Worm (Caenorhabditis elegans): Measurements from ENCODE around the gene Y43F8B.20.

Y43F8B.20 gene

ce11 chrV:19570102-19570501 is 20.5 kb upstream of the Y43F8B.20 start:
- TF ChIP-seq ama-1 (optimal IDR thresholded peaks at IDR 0.05): no peak
- no peak for TF ChIP-seq sox-4 (tag; optimal IDR thresholded peaks at IDR 0.05)
- TF ChIP-seq lin-13 (GFP tag; optimal IDR thresholded peaks at IDR 0.05): no peak
- no peak for TF ChIP-seq C34B4.2 (tag; optimal IDR thresholded peaks at IDR 0.05)
- TF ChIP-seq nhr-28 (tag; optimal IDR thresholded peaks at IDR 0.05): no peak
- TF ChIP-seq nhr-85 (tag): no peak
- TF ChIP-seq lin-14 (GFP tag; optimal IDR thresholded peaks at IDR 0.05): no peak
- no peak for TF ChIP-seq Y116A8C.19 (tag; optimal IDR thresholded peaks at IDR 0.05; ENCODE audit: borderline replicate concordance)
- TF ChIP-seq pqm-1 (tag; optimal IDR thresholded peaks at IDR 0.05): no peak
- no peak for TF ChIP-seq fkh-4 (tag; optimal IDR thresholded peaks at IDR 0.05; ENCODE audit: borderline replicate concordance)
- no peak for TF ChIP-seq F16B12.6 (tag; optimal IDR thresholded peaks at IDR 0.05)

- TF ChIP-seq efl-3 (GFP tag; optimal IDR thresholded peaks at IDR 0.05) (no peak), unc-62 (GFP tag; optimal IDR thresholded peaks at IDR 0.05) (no peak), snu-23 (GFP tag; optimal IDR thresholded peaks at IDR 0.05) (no peak), egl-27 (tag; optimal IDR thresholded peaks at IDR 0.05) (no peak), nhr-71 (tag; optimal IDR thresholded peaks at IDR 0.05) (no peak), aly-2 (tag; optimal IDR thresholded peaks at IDR 0.05) (no peak), irx-1 (tag; optimal IDR thresholded peaks at IDR 0.05) (no peak), pax-3 (tag; optimal IDR thresholded peaks at IDR 0.05) (no peak), lin-15B (tag; optimal IDR thresholded peaks at IDR 0.05) (no peak), unc-86 (tag; optimal IDR thresholded peaks at IDR 0.05) (no peak)
Measured at ce11 chrV:19565082-19565481, 15.5 kb upstream of the Y43F8B.20 start, which contains the start of gene kcnl-1. Gene kcnl-1 (plus strand): TSS chrV:19565382.

- no peak for TF ChIP-seq nhr-77 (tag; optimal IDR thresholded peaks at IDR 0.05)
- TF ChIP-seq ceh-90 (tag; optimal IDR thresholded peaks at IDR 0.05): no peak
- TF ChIP-seq tlp-1 (tag; optimal IDR thresholded peaks at IDR 0.05): no peak
- no peak for TF ChIP-seq unc-62 (GFP tag; optimal IDR thresholded peaks at IDR 0.05)
- TF ChIP-seq lsy-2 (tag; optimal IDR thresholded peaks at IDR 0.05): no peak
- TF ChIP-seq fkh-8 (tag; optimal IDR thresholded peaks at IDR 0.05): no peak
- no peak for TF ChIP-seq ceh-63 (GFP tag; optimal IDR thresholded peaks at IDR 0.05)
- no peak for TF ChIP-seq nhr-47 (tag; optimal IDR thresholded peaks at IDR 0.05)
- TF ChIP-seq egl-13 (tag; optimal IDR thresholded peaks at IDR 0.05): no peak
- no peak for TF ChIP-seq elt-2 (tag; optimal IDR thresholded peaks at IDR 0.05)
- TF ChIP-seq nhr-85 (tag): no peak
- TF ChIP-seq sox-4 (tag; optimal IDR thresholded peaks at IDR 0.05): no peak
- TF ChIP-seq lin-35 (GFP tag; optimal IDR thresholded peaks at IDR 0.05): no peak
- TF ChIP-seq Y116A8C.19 (tag; optimal IDR thresholded peaks at IDR 0.05; ENCODE audit: borderline replicate concordance): no peak
- no peak for TF ChIP-seq xbp-1 (tag; optimal IDR thresholded peaks at IDR 0.05)
- no peak for TF ChIP-seq zip-4 (GFP tag; optimal IDR thresholded peaks at IDR 0.05)
- no peak for TF ChIP-seq mef-2 (tag; optimal IDR thresholded peaks at IDR 0.05)
Measured at ce11 chrV:19555869-19556268, 6.3 kb upstream of the Y43F8B.20 start, which contains the start of gene oac-1. Gene oac-1 (minus strand): TSS chrV:19555969.

- no peak for TF ChIP-seq lin-14 (GFP tag; optimal IDR thresholded peaks at IDR 0.05)
Measured at ce11 chrV:19555350-19555749, 5.8 kb upstream of the Y43F8B.20 start.

- TF ChIP-seq nhr-85 (tag) (peak; percentile 11), nhr-28 (tag; optimal IDR thresholded peaks at IDR 0.05) (no peak)
Measured at ce11 chrV:19550294-19550693, 705 bp upstream of the Y43F8B.20 start.

ce11 chrV:19546673-19547072 is 2.9 kb downstream of the Y43F8B.20 start:
- TF ChIP-seq lin-15B (tag; optimal IDR thresholded peaks at IDR 0.05) (no peak), rnt-1 (tag; optimal IDR thresholded peaks at IDR 0.05) (peak; percentile 52), grh-1 (GFP tag; IDR thresholded peaks at IDR 0.05) (no peak), skn-1 (tag; optimal IDR thresholded peaks at IDR 0.05) (no peak), nhr-19 (GFP tag; conservative IDR thresholded peaks at IDR 0.05) (0 out of 2 replicates have a peak, but pooled peaks have one; percentile 21)

Measured in whole organism, L1 larva.